Fruit fly (Drosophila melanogaster): Measurements from ENCODE around the gene C1GalTA.

DNA sequence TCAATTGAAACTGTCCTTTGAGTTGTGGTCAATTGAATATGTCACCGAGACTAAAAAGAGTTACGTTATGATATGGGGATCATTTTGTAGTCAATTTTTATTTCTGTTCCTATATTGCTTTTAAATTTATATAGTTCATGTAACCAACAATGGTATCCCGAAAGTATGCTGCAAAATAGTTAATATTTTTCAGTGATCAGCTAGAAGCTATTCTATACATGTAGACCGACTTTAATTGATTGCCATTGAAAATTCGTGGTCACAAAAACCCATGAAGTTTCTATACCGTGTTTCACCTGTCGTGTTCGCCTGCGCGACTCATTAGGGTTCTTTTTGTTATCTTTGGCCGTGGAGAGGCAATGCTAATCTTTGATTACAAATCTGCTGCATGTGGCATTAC, 23.5 kb upstream of the C1GalTA start:
- TF ChIP-seq Sin3A (optimal IDR thresholded peaks at IDR 0.05) (no peak), Myc (optimal IDR thresholded peaks at IDR 0.05) (no peak), ttk (optimal IDR thresholded peaks at IDR 0.05) (no peak), insv (optimal IDR thresholded peaks at IDR 0.05) (no peak), h (optimal IDR thresholded peaks at IDR 0.05) (no peak), psq (optimal IDR thresholded peaks at IDR 0.05) (no peak)
